Worm (Caenorhabditis elegans): ENCODE results near the gene T23B7.2.

DNA sequence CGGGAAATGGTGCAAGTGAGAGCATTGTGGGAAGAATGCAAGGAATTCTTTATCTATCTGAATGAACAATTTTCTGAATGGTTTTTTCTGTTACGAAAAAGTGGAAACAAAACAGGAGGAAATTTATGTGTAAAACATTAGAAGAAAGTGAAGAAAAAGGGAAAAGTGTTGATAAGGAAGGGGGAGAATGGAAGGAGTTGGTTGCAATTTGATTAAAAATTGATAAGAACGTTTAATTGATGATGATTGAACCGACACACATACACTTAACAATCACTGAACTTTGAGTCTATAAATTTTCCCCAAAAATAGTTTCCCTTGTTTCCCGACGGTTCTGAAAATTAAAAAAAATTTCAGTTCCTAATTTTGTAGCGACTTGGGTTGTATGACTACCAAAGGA is 39.1 kb downstream of the T23B7.2 start:
- TF ChIP-seq nhr-76 (tag; optimal IDR thresholded peaks at IDR 0.05) (no peak), pha-4 (tag; optimal IDR thresholded peaks at IDR 0.05) (no peak), nhr-237 (tag; optimal IDR thresholded peaks at IDR 0.05) (no peak), unc-62 (GFP tag; optimal IDR thresholded peaks at IDR 0.05) (no peak), lsy-2 (tag; optimal IDR thresholded peaks at IDR 0.05) (no peak), drap-1 (GFP tag; optimal IDR thresholded peaks at IDR 0.05) (no peak), snpc-4 (tag; optimal IDR thresholded peaks at IDR 0.05) (no peak), mab-5 (tag; optimal IDR thresholded peaks at IDR 0.05) (no peak), ces-1 (GFP tag; optimal IDR thresholded peaks at IDR 0.05) (no peak), ceh-43 (GFP tag; optimal IDR thresholded peaks at IDR 0.05) (no peak), unc-39 (tag; optimal IDR thresholded peaks at IDR 0.05) (no peak), lin-13 (tag; optimal IDR thresholded peaks at IDR 0.05) (no peak)

Measured in whole organism, mixed stage, embryonic.